Worm (Caenorhabditis elegans) whole organism, L2 larva: ENCODE results near the gene C05D12.5.

ENCODE experiments used
- C34F6.9 ChIP-seq: fragments of 150-350 bp; optimal IDR thresholded peaks from 2 replicates; lab custom pipeline; 2014; ENCODE audit warnings: missing biosample characterization, missing genetic modification characterization
- R02D3.7 ChIP-seq: fragments of 150-350 bp; optimal IDR thresholded peaks from 2 replicates; lab custom pipeline; 2014; ENCODE audit warnings: missing biosample characterization, missing genetic modification characterization
- Y55F3AM.14 ChIP-seq: fragments of 200-800 bp; sonication (Bioruptor generic); optimal IDR thresholded peaks from 2 replicates; lab custom pipeline; 2018; ENCODE audit warnings: mild to moderate bottlenecking, missing genetic modification characterization, missing compliant biosample characterization
- alr-1 ChIP-seq: fragments of 150-350 bp; optimal IDR thresholded peaks from 2 replicates; lab custom pipeline; 2014; ENCODE audit warnings: missing biosample characterization, missing genetic modification characterization
- aly-2 ChIP-seq: fragments of 150-350 bp; optimal IDR thresholded peaks from 2 replicates; lab custom pipeline; 2014; ENCODE audit warnings: missing biosample characterization, missing genetic modification characterization
- ama-1 ChIP-seq: fragments of 150-350 bp; optimal IDR thresholded peaks from 2 replicates; lab custom pipeline; 2018; ENCODE audit warnings: inconsistent platforms
- blmp-1 ChIP-seq: sonication (generic microtip); optimal IDR thresholded peaks from 2 replicates; lab custom pipeline; 2017; ENCODE audit warnings: missing genetic modification characterization, mild to moderate bottlenecking, missing compliant biosample characterization, antibody characterized with exemption, moderate library complexity; ENCODE audit not compliant: insufficient read depth
- ceh-16 ChIP-seq: fragments of 150-350 bp; optimal IDR thresholded peaks from 2 replicates; lab custom pipeline; 2014; ENCODE audit warnings: missing biosample characterization, missing genetic modification characterization
- ceh-82 ChIP-seq: fragments of 150-350 bp; optimal IDR thresholded peaks from 2 replicates; lab custom pipeline; 2014; ENCODE audit warnings: missing biosample characterization, missing genetic modification characterization
- crh-2 ChIP-seq: sonication (generic microtip); optimal IDR thresholded peaks from 2 replicates; lab custom pipeline; 2017; ENCODE audit warnings: missing biosample characterization, missing genetic modification characterization
- dmd-4 ChIP-seq: sonication (generic microtip); optimal IDR thresholded peaks from 2 replicates; lab custom pipeline; 2017; ENCODE audit warnings: missing biosample characterization, missing genetic modification characterization
- egl-27 ChIP-seq: sonication (generic microtip); optimal IDR thresholded peaks from 3 replicates; lab custom pipeline; 2017; ENCODE audit warnings: missing biosample characterization, missing genetic modification reagents, missing genetic modification characterization
- elt-1 ChIP-seq: fragments of 150-350 bp; optimal IDR thresholded peaks from 2 replicates; lab custom pipeline; 2014; ENCODE audit warnings: missing biosample characterization, missing genetic modification characterization
- elt-3 ChIP-seq: sonication (generic microtip); optimal IDR thresholded peaks from 2 replicates; lab custom pipeline; 2017; ENCODE audit warnings: missing biosample characterization, missing genetic modification characterization
- fos-1 ChIP-seq: fragments of 150-350 bp; optimal IDR thresholded peaks from 2 replicates; lab custom pipeline; 2014; ENCODE audit warnings: missing biosample characterization, missing genetic modification characterization
- gmeb-1 ChIP-seq: fragments of 150-350 bp; optimal IDR thresholded peaks from 2 replicates; lab custom pipeline; 2014; ENCODE audit warnings: missing biosample characterization, missing genetic modification characterization
- lin-11 ChIP-seq: fragments of 150-350 bp; sonication (generic microtip); optimal IDR thresholded peaks from 2 replicates; lab custom pipeline; 2014; ENCODE audit warnings: missing biosample characterization, missing genetic modification characterization, inconsistent platforms, mixed read lengths
- lsy-2 ChIP-seq, 2 experiments: fragments of 150-350 bp in 1 of 2; sonication (generic microtip) in 1 of 2; optimal IDR thresholded peaks; 2 replicates each; lab custom pipeline; 2014 to 2017; ENCODE audit warnings: missing biosample characterization in 2 of 2, missing genetic modification characterization in 2 of 2
- nhr-10 ChIP-seq: sonication (generic microtip); optimal IDR thresholded peaks from 2 replicates; lab custom pipeline; 2017; ENCODE audit warnings: missing biosample characterization, missing genetic modification characterization
- nhr-11 ChIP-seq: fragments of 150-350 bp; optimal IDR thresholded peaks from 2 replicates; lab custom pipeline; 2014; ENCODE audit warnings: missing biosample characterization, missing genetic modification characterization
- nhr-12 ChIP-seq: fragments of 150-350 bp; optimal IDR thresholded peaks from 2 replicates; lab custom pipeline; 2014; ENCODE audit warnings: missing biosample characterization, missing genetic modification characterization
- nhr-129 ChIP-seq: fragments of 150-350 bp; optimal IDR thresholded peaks from 2 replicates; lab custom pipeline; 2014; ENCODE audit warnings: missing biosample characterization, missing genetic modification characterization
- nhr-23 ChIP-seq: fragments of 150-350 bp; optimal IDR thresholded peaks from 2 replicates; lab custom pipeline; 2014; ENCODE audit warnings: missing biosample characterization, missing genetic modification reagents, missing genetic modification characterization
- nhr-6 ChIP-seq: fragments of 150-350 bp; optimal IDR thresholded peaks from 2 replicates; lab custom pipeline; 2014; ENCODE audit warnings: missing biosample characterization, missing genetic modification characterization
- nhr-77 ChIP-seq: fragments of 150-350 bp; optimal IDR thresholded peaks from 2 replicates; lab custom pipeline; 2014; ENCODE audit warnings: missing biosample characterization, missing genetic modification characterization
- peb-1 ChIP-seq: fragments of 150-350 bp; optimal IDR thresholded peaks from 2 replicates; lab custom pipeline; 2014; ENCODE audit warnings: missing biosample characterization, missing genetic modification characterization
- sem-4 ChIP-seq: fragments of 150-350 bp; optimal IDR thresholded peaks from 2 replicates; lab custom pipeline; 2014; ENCODE audit warnings: missing biosample characterization, missing genetic modification reagents, missing genetic modification characterization
- skn-1 ChIP-seq: sonication (generic microtip); optimal IDR thresholded peaks from 2 replicates; lab custom pipeline; 2017; ENCODE audit warnings: missing biosample characterization, missing genetic modification characterization
- sma-3 ChIP-seq: sonication (generic microtip); optimal IDR thresholded peaks from 2 replicates; lab custom pipeline; 2016; ENCODE audit warnings: missing genetic modification reagents, missing genetic modification characterization, missing compliant biosample characterization
- sma-9 ChIP-seq, 2 experiments: fragments of 150-350 bp in 1 of 2; sonication (generic microtip) in 1 of 2; optimal IDR thresholded peaks; 2 replicates each; lab custom pipeline; 2014 to 2016; ENCODE audit warnings: missing genetic modification characterization in 2 of 2, mild to moderate bottlenecking in 1 of 2, missing biosample characterization in 1 of 2, missing compliant biosample characterization in 1 of 2, missing genetic modification reagents in 1 of 2, moderate library complexity in 1 of 2
- snpc-4 ChIP-seq: fragments of 150-350 bp; optimal IDR thresholded peaks from 2 replicates; lab custom pipeline; 2014; ENCODE audit warnings: missing biosample characterization, missing genetic modification characterization
- unc-39 ChIP-seq: fragments of 150-350 bp; optimal IDR thresholded peaks from 2 replicates; lab custom pipeline; 2014; ENCODE audit warnings: missing biosample characterization, missing genetic modification characterization
- unc-55 ChIP-seq: fragments of 150-350 bp; sonication (generic microtip); optimal IDR thresholded peaks from 3 replicates; lab custom pipeline; 2014; ENCODE audit warnings: missing biosample characterization, missing genetic modification reagents, missing genetic modification characterization
- zag-1 ChIP-seq: fragments of 150-350 bp; optimal IDR thresholded peaks from 2 replicates; lab custom pipeline; 2014; ENCODE audit warnings: missing biosample characterization, missing genetic modification characterization
- ztf-1 ChIP-seq: fragments of 200-800 bp; sonication (Bioruptor generic); conservative IDR thresholded peaks from 2 replicates; pipeline ENCODE4 v1.3.6; 2022; ENCODE audit warnings: missing genetic modification characterization, missing compliant biosample characterization
- ztf-11 ChIP-seq: sonication (generic microtip); optimal IDR thresholded peaks from 2 replicates; lab custom pipeline; 2017; ENCODE audit warnings: missing biosample characterization, missing genetic modification characterization
- ztf-4 ChIP-seq: fragments of 150-350 bp; optimal IDR thresholded peaks from 2 replicates; lab custom pipeline; 2014; ENCODE audit warnings: missing biosample characterization, missing genetic modification characterization

Gene C05D12.5

DNA sequence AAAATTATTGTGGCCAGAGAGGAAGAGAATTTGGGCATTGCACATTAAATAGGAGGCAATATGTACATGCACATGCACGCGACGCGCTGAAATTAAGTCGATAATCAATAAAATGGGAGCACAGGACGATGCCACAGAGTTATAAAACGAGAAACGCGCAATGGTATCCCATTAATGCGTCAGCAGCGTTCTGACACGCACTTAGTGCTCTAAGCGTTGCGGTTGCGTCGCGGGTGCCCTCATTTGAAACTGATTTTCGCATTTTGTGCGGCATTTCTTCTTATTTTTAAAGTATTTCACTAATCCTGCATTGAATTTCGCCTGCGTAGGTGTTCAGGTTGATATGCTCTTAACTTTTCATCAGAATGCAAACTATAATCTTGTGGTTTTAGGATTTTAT is 19.0 kb downstream of the C05D12.5 start, which contains the start of gene rsp-1 (continued):
- peak; percentile 27 for TF ChIP-seq Y55F3AM.14 (GFP tag; lab: Kevin White, UChicago)
- peak; percentile 87 for TF ChIP-seq snpc-4 (tag; lab: Kevin White, UChicago)
- TF ChIP-seq C34F6.9 (tag; lab: Kevin White, UChicago) = peak; percentile 97
- no peak for TF ChIP-seq peb-1
- peak; percentile 90 for TF ChIP-seq gmeb-1 (tag; lab: Kevin White, UChicago)
- TF ChIP-seq ceh-82 (tag; lab: Kevin White, UChicago) = peak; percentile 30

DNA sequence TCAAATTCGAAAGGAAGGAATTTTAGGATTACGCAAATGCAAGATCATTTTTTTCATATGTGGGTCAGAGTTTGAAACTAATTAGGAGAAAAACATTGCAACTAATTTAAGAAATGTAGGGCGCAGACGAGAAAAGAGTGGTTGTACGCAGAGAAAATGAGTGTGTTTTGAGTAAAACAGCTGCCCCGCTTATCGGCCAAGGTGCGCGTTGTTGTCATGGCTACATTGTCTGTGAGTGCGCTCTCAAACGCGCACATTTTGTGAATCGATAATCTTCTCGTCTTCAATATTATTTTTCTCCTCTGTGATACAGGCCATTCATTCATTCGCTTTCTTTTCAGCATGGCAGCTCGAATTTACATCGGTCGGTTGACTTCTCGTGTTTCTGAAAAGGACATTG is 19.6 kb downstream of the C05D12.5 start:
- TF ChIP-seq unc-39 (no peak), lin-11 (tag; lab: Kevin White, UChicago) (peak; percentile 43)
- TF ChIP-seq, all 48 proteins: peak for 1

DNA sequence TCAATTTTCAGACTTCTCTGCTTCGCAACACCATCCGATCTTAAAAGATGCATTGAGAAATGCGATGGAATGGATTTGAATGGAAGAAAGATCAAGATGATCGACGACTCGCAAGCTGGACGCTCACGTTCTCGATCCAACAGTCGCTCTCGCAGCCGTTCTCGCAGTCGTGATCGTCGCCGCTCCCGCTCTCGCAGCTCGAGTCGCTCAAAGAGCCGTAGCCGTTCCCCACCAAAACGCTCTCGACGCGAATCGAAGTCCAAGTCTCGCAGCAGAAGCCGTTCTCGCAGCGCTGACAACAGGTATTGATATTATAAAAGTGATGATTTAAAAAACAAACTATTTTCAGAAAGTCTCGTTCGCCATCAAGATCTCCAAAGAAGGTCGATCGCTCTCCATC is 21.1 kb downstream of the C05D12.5 start:
- TF ChIP-seq nhr-11 (tag; lab: Kevin White, UChicago) = no peak
- no peak for TF ChIP-seq nhr-23
- TF ChIP-seq nhr-12 (tag; lab: Kevin White, UChicago) = no peak
- no peak for TF ChIP-seq aly-2 (tag; lab: Kevin White, UChicago)
- no peak for TF ChIP-seq ztf-11 (tag; lab: Kevin White, UChicago)
- no peak for TF ChIP-seq blmp-1 (tag; lab: Kevin White, UChicago)
- no peak for TF ChIP-seq peb-1
- no peak for TF ChIP-seq alr-1 (tag; lab: Kevin White, UChicago)
- TF ChIP-seq skn-1 (tag; lab: Kevin White, UChicago) = no peak
- no peak for TF ChIP-seq nhr-10 (tag; lab: Kevin White, UChicago)
- TF ChIP-seq gmeb-1 (tag; lab: Kevin White, UChicago) = no peak
- no peak for TF ChIP-seq sem-4 (tag; lab: Kevin White, UChicago)
- TF ChIP-seq C34F6.9 (tag; lab: Kevin White, UChicago) = no peak
- no peak for TF ChIP-seq lsy-2 (tag; optimal IDR thresholded peaks at IDR 0.05; lab: Kevin White, UChicago)
- no peak for TF ChIP-seq ztf-4 (tag; lab: Kevin White, UChicago)
- no peak for TF ChIP-seq ama-1 (lab: Kevin White, UChicago)

DNA sequence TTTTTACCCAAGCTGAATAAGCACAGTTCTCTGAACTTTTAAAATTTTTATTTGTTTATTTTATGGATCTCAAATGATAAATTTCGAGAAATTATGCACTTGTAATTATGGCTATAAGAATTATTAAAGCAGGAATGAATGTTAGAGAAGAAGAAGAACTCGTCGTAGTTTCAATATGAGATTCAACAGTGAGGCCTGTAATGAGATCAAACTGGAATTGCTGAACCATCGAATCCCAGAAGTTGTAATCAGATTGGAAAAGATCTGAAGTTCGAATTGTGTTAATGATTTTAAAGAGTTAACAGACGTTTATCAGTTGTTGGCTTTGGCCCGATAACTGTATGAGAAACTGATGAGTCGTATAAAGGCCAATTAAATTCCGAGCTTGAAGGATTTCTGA is 21.7 kb downstream of the C05D12.5 start:
- TF ChIP-seq nhr-23 = no peak
- no peak for TF ChIP-seq nhr-10 (tag; lab: Kevin White, UChicago)
- no peak for TF ChIP-seq aly-2 (tag; lab: Kevin White, UChicago)
- no peak for TF ChIP-seq ztf-11 (tag; lab: Kevin White, UChicago)
- no peak for TF ChIP-seq unc-55 (GFP tag; lab: Kevin White, UChicago)
- TF ChIP-seq nhr-12 (tag; lab: Kevin White, UChicago) = no peak
- TF ChIP-seq skn-1 (tag; lab: Kevin White, UChicago) = no peak
- TF ChIP-seq, all 48 proteins: peak for 0

DNA sequence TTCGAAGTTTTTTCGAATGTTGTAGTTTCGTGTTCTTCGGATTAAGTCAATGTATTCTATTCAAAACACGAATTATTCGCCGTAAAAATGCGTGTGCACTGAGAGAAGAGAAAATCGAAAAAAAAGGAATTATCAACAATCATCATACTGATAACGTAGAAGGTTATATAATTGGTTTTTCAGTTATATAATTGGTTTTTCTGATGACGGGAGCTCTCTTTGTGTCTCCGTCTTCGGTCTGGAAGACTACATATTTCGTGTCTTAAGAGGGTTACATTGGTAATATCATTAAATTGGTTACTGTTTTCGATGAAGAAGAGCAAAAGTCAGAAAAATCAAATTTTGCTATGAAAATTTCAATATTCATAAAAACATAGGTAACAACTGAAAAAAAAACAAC is 25.8 kb downstream of the C05D12.5 start:
- TF ChIP-seq fos-1 (tag; lab: Kevin White, UChicago) (peak; percentile 52), skn-1 (tag; lab: Kevin White, UChicago) (peak; percentile 12), nhr-6 (tag; lab: Kevin White, UChicago) (no peak)

DNA sequence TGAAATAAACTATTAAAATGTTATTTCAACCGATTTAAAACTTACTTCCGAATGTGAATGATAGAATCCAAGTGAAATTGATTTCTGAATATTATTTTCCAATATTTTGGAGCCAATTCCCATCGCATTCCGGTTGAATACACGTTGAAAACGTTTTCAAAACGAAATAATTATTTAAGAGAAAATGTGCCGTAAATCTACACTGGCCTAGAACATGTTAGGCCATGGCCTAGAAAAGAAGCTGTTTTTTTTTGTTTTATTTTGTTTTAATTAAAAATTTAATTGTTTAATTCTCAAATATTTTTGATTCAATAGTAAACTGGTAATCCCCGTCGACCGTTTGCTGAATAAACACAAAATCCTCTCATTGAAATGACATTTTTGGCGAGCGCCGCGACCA is 29.9 kb downstream of the C05D12.5 start:
- peak; percentile 14 for TF ChIP-seq R02D3.7 (tag; lab: Kevin White, UChicago)
- TF ChIP-seq zag-1 (tag; lab: Kevin White, UChicago) = no peak
- peak; percentile 32 for TF ChIP-seq unc-55 (GFP tag; lab: Kevin White, UChicago)
- peak; percentile 15 for TF ChIP-seq sma-9 (GFP tag; optimal IDR thresholded peaks at IDR 0.05; lab: Kevin White, UChicago)
- TF ChIP-seq sma-9 (tag; optimal IDR thresholded peaks at IDR 0.05; lab: Kevin White, UChicago) = no peak

DNA sequence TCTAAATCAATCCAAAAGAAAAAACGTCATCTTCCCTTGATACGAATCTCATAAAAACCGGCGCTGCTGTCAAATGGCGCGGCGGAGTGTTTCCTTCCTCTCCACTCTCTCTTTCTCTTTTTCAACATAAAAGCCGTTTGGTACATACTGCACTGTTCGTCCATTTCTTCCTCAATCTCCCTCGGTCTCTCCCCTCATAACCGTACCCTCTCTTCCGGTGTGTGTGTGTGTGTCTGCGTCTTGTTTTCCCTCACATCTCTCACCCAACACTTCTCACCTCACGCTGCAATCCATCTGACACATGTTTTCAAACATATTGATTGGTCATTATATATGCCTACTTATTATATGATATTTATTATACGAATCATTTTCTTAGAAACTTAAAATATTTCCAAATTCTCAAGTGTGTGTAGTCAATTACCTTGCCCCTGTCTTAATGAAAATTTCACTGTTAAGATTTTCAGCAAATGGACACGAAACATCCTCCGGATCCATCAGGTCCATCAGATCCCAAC is 30.4 kb downstream of the C05D12.5 start, which contains the start of the genes aars-1 and rga-1:
Gene aars-1 (minus strand): TSS at position 71 of the 518 bp plus-strand sequence.
Gene rga-1 (plus strand): TSS at position 468 of the 518 bp plus-strand sequence.
- TF ChIP-seq nhr-10 (tag; lab: Kevin White, UChicago) (no peak), nhr-23 (no peak), elt-3 (tag; lab: Kevin White, UChicago) (no peak), nhr-77 (no peak), peb-1 (no peak), nhr-129 (tag; lab: Kevin White, UChicago) (peak; percentile 70), crh-2 (tag; lab: Kevin White, UChicago) (peak; percentile 39), unc-55 (GFP tag; lab: Kevin White, UChicago) (peak; percentile 50), sma-3 (peak; percentile 40), fos-1 (tag; lab: Kevin White, UChicago) (peak; percentile 68), nhr-6 (tag; lab: Kevin White, UChicago) (no peak), ceh-16 (tag; lab: Kevin White, UChicago) (no peak), sem-4 (tag; lab: Kevin White, UChicago) (peak; percentile 77), blmp-1 (tag; lab: Kevin White, UChicago) (peak; percentile 70), egl-27 (tag; lab: Kevin White, UChicago) (no peak), ztf-1 (GFP tag; lab: Robert Waterston, UW) (no peak), elt-1 (tag; lab: Kevin White, UChicago) (no peak), nhr-12 (tag; lab: Kevin White, UChicago) (no peak), ztf-4 (tag; lab: Kevin White, UChicago) (no peak), R02D3.7 (tag; lab: Kevin White, UChicago) (no peak), alr-1 (tag; lab: Kevin White, UChicago) (no peak), Y55F3AM.14 (GFP tag; lab: Kevin White, UChicago) (no peak), dmd-4 (tag; lab: Kevin White, UChicago) (no peak), ztf-11 (tag; lab: Kevin White, UChicago) (no peak), lsy-2 (tag; optimal IDR thresholded peaks at IDR 0.05; lab: Kevin White, UChicago) (peak in 1 of 2 experiments; percentile 70)
